Worm (Caenorhabditis elegans) whole organism, midembryonic: ENCODE measurements around the gene clec-25.

Experiments used
- T22C8.4 ChIP-seq: fragments of 200-800 bp; sonication (Bioruptor generic); IDR thresholded peaks from 2 replicates; pipeline ENCODE4 v1.3.6; 2022; ENCODE audit warnings: missing genetic modification characterization, missing compliant biosample characterization
- cog-1 ChIP-seq: sonication (generic microtip); optimal IDR thresholded peaks from 2 replicates; lab custom pipeline; 2016; ENCODE audit warnings: missing genetic modification characterization, missing compliant biosample characterization
- flt-1 ChIP-seq: fragments of 200-800 bp; sonication (Bioruptor generic); IDR thresholded peaks from 2 replicates; pipeline ENCODE4 v1.3.6; 2022; ENCODE audit warnings: missing genetic modification characterization, missing compliant biosample characterization
- klf-2 ChIP-seq: fragments of 200-800 bp; sonication (Bioruptor generic); conservative IDR thresholded peaks from 2 replicates; pipeline ENCODE4 v1.3.6; 2022; ENCODE audit warnings: missing genetic modification reagents, missing genetic modification characterization, missing compliant biosample characterization
- med-1 ChIP-seq: sonication (generic microtip); optimal IDR thresholded peaks from 2 replicates; lab custom pipeline; 2017; ENCODE audit warnings: missing genetic modification characterization, mild to moderate bottlenecking, missing compliant biosample characterization, antibody characterized with exemption, missing genetic modification reagents; ENCODE audit not compliant: insufficient read depth
- ref-1 ChIP-seq: fragments of 200-800 bp; sonication (Bioruptor generic); conservative IDR thresholded peaks from 2 replicates; pipeline ENCODE4 v1.3.6; 2022; ENCODE audit warnings: missing genetic modification reagents, missing genetic modification characterization, missing compliant biosample characterization
- tab-1 ChIP-seq: fragments of 200-800 bp; sonication (Bioruptor generic); IDR thresholded peaks from 2 replicates; pipeline ENCODE4 v1.3.6; 2022; ENCODE audit warnings: missing genetic modification characterization, missing compliant biosample characterization
- ztf-23 ChIP-seq: fragments of 200-800 bp; sonication (Bioruptor generic); IDR thresholded peaks from 2 replicates; pipeline ENCODE4 v1.3.6; 2022; ENCODE audit warnings: missing genetic modification reagents, missing genetic modification characterization, missing compliant biosample characterization
- ztf-29 ChIP-seq: fragments of 200-800 bp; sonication (Bioruptor generic); IDR thresholded peaks from 2 replicates; pipeline ENCODE4 v1.3.6; 2022; ENCODE audit warnings: missing genetic modification reagents, missing genetic modification characterization, missing compliant biosample characterization

clec-25 gene

DNA sequence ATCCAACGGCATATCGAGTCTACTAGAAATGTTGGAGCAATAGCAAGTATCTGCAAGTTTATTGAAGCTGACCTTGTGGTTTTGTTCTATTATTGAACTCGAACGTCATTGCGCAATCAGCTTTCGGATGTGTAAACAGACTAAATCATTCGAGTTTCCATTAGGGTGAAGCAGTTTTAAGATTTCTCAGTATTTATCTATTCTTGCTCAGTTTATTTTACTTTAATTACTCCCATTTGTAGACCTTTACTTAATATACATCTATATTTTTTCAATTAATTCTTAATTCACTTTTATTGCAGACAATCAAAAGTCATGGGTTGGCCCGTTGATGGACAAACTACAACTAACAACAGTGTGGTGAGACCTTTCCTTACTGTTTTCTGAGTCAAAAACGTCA is 37.6 kb downstream of the clec-25 start, which contains the start of gene F09C6.14:
F09C6.14 (plus strand) TSS at position 301 of the 400 bp plus-strand sequence.
- TF ChIP-seq med-1 (GFP tag; lab: Kevin White, UChicago) (no peak), tab-1 (GFP tag; lab: Robert Waterston, UW) (no peak), klf-2 (no peak)

DNA sequence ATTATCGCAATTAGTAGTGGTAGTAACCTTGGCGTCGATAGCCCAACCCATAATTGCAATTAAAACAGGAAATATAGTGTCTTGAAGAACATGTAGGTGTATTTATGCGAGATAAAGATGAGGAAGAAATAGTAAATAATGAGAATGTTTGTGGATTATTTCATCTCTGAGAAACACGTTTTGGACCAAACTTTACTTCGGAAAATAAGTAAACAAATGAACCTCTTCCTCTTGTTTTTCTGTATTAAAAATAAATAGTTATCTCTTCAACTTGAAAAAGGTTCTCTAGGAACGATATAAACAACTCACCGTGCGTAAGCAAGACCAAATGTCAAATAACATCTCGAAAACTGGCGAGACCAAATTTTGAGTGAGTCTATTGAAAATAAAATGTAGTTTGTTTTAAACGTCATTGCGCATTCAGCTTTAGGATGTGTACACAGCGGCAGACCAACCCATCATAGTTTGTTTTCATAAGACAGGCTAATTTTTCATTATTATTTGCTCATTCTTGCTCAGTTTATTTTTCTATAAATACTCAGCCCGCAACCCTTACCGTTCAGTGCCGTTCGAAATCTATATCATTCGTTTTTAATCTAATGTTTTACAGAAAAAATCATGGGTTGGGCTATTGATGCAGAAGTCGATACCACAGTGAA is 39.3 kb downstream of the clec-25 start, which contains the start of the genes F09C6.11 and F09C6.12:
F09C6.11 (minus strand) TSS at position 51 of the 659 bp plus-strand sequence.
F09C6.12 (plus strand) TSS at position 609 of the 659 bp plus-strand sequence.
- TF ChIP-seq T22C8.4 (GFP tag; lab: Robert Waterston, UW): no peak
- TF ChIP-seq cog-1 (tag; lab: Kevin White, UChicago): no peak
- TF ChIP-seq ztf-29 (GFP tag; lab: Robert Waterston, UW): no peak
- no peak for TF ChIP-seq tab-1 (GFP tag; lab: Robert Waterston, UW)
- no peak for TF ChIP-seq klf-2
- no peak for TF ChIP-seq ztf-23 (GFP tag; lab: Robert Waterston, UW)
- no peak for TF ChIP-seq flt-1 (GFP tag; lab: Robert Waterston, UW)
- no peak for TF ChIP-seq ref-1 (GFP tag; lab: Robert Waterston, UW)
- no peak for TF ChIP-seq med-1 (GFP tag; lab: Kevin White, UChicago)

DNA sequence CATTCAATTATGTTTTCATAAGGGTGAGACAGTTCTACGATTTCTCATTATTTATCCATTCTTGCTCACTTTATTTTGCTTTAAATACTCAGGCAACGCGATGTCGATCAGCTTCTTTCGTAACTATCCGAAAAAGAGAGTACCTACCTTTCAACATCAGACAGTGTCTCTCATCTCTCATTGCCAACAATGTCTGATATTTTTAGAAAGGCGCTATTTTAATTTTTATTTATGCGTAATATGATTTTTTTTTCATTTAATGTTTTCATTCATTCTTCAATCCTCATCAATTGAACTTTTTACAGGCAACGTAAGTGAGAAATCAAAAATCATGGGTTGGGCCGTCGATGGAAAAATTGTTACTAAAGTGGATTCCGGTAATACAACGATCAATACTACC is 41.7 kb downstream of the clec-25 start, which contains the start of gene F09C6.13:
F09C6.13 (plus strand) TSS at position 301 of the 400 bp plus-strand sequence.
- TF ChIP-seq tab-1 (GFP tag; lab: Robert Waterston, UW) (no peak), cog-1 (tag; lab: Kevin White, UChicago) (no peak), flt-1 (GFP tag; lab: Robert Waterston, UW) (no peak), T22C8.4 (GFP tag; lab: Robert Waterston, UW) (no peak), klf-2 (no peak), ztf-29 (GFP tag; lab: Robert Waterston, UW) (no peak), ztf-23 (GFP tag; lab: Robert Waterston, UW) (no peak), med-1 (GFP tag; lab: Kevin White, UChicago) (no peak), ref-1 (GFP tag; lab: Robert Waterston, UW) (no peak)

DNA sequence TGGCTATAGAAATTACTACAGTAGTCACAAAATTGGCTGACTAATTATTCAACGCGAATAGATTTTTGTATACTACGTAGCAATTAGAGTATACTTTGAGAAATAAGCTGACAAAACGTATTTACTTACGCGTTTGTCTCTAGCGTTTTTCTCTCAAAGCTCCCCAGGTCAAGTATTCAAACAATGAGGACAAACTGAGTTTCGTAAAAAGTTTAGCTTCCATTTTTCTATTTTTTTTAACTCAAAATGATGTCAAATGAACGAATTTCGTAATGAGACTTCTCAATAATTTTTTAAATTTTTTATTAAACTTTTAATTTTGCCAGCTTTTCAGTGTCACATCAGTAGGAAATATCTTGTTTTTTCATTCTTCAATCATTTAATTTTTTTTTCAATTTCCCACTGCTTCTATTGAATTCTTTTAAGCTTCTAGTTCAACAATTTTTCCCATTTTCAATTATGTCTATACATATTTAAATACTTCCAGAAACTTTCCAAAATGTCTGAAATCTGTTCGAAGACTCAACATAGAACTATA is 45.8 kb downstream of the clec-25 start, which contains the start of the genes ifas-2 and fbxa-44:
ifas-2 (minus strand) TSS at position 101 of the 538 bp plus-strand sequence.
fbxa-44 (plus strand) TSS at position 488 of the 538 bp plus-strand sequence.
- TF ChIP-seq ztf-23 (GFP tag; lab: Robert Waterston, UW): no peak
- no peak for TF ChIP-seq flt-1 (GFP tag; lab: Robert Waterston, UW)
- TF ChIP-seq ztf-29 (GFP tag; lab: Robert Waterston, UW): no peak
- no peak for TF ChIP-seq T22C8.4 (GFP tag; lab: Robert Waterston, UW)
- TF ChIP-seq klf-2: no peak

DNA sequence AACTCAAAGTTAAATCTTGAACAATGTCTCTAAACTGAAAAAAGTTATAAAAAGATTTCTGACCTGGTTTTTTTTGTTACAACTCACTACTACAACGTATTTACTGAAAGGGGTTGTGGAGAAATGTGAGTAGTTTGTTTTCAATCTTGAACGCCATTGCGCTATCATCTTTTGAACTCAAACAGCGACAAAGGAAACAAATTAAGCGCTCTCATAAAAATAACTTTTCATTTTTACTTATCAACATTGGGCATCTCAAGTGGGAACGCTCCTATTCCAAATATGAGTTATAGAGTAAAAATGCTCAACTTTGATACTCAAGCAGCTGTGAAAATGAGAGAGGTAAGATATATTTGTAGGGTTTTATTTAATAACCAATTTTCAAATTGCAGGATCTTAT is 50.4 kb downstream of the clec-25 start, which contains the start of gene F09C6.15:
F09C6.15 (plus strand) TSS at position 301 of the 400 bp plus-strand sequence.
- TF ChIP-seq T22C8.4 (GFP tag; lab: Robert Waterston, UW): no peak
- no peak for TF ChIP-seq tab-1 (GFP tag; lab: Robert Waterston, UW)
- TF ChIP-seq flt-1 (GFP tag; lab: Robert Waterston, UW): no peak
- no peak for TF ChIP-seq cog-1 (tag; lab: Kevin White, UChicago)
- TF ChIP-seq klf-2: no peak
- TF ChIP-seq med-1 (GFP tag; lab: Kevin White, UChicago): no peak
- no peak for TF ChIP-seq ref-1 (GFP tag; lab: Robert Waterston, UW)
- no peak for TF ChIP-seq ztf-29 (GFP tag; lab: Robert Waterston, UW)
- no peak for TF ChIP-seq ztf-23 (GFP tag; lab: Robert Waterston, UW)
